Worm (Caenorhabditis elegans): ENCODE results near the gene F07D3.3.

DNA sequence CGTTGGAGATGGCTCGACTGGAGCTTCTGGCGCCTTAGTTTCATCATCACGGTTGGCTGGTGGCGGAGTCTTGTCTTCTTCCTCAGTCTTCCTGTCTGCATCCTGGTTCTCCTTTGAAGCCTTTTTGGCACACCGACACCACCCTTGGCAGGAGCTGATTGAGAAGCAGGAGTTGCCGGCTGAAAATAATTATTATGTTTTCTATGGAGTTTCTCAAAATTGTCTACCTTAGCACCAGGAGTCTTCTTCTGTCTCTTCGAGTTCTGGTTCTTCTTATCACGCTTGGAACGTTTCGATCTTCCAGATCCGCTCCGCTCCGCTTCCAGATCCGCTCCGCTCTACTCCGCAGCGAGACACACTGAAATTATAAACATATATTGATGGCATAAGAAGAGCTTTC is 18.1 kb upstream of the F07D3.3 start, which contains the start of gene K06A4.6:
- TF ChIP-seq unc-39 (tag; optimal IDR thresholded peaks at IDR 0.05), result no peak
- TF ChIP-seq nhr-25 (tag; optimal IDR thresholded peaks at IDR 0.05), result no peak
- no peak for TF ChIP-seq blmp-1 (tag; optimal IDR thresholded peaks at IDR 0.05; ENCODE audit: insufficient read depth)

Measured in whole organism, L2 larva.